Fruit fly (Drosophila melanogaster) whole organism, embryonic: ENCODE results near the gene CG13894.
A peak's percentile ranks its signal among the peaks of the same experiment; 100 is the strongest.

Source experiments
- Atf-2 ChIP-seq: fragments of 200-800 bp; sonication (Bioruptor generic); optimal IDR thresholded peaks from 2 replicates; lab custom pipeline; 2016; ENCODE audit warnings: missing biosample characterization, missing genetic modification characterization
- Awh ChIP-seq: fragments of 200-800 bp; sonication (Bioruptor generic); IDR thresholded peaks from 2 replicates; pipeline ENCODE4, ENCODE4 v1.3.6; 2022; ENCODE audit warnings: missing biosample characterization, missing genetic modification characterization
- Bteb2 ChIP-seq: fragments of 200-800 bp; sonication (Bioruptor generic); optimal IDR thresholded peaks from 2 replicates; lab custom pipeline; 2016; ENCODE audit warnings: missing biosample characterization, missing genetic modification characterization
- CG11093 ChIP-seq: fragments of 200-800 bp; sonication (Bioruptor generic); IDR thresholded peaks from 3 replicates; pipeline ENCODE4 v1.3.6; 2022; ENCODE audit warnings: missing biosample characterization, missing genetic modification characterization
- CG11247 ChIP-seq: fragments of 200-800 bp; sonication (Bioruptor generic); IDR thresholded peaks from 2 replicates; pipeline ENCODE4 v1.3.6; 2022; ENCODE audit warnings: missing biosample characterization, missing genetic modification characterization
- CG11456 ChIP-seq: fragments of 200-800 bp; sonication (Bioruptor generic); IDR thresholded peaks from 3 replicates; pipeline ENCODE4 v1.3.6; 2022; ENCODE audit warnings: missing biosample characterization, missing genetic modification characterization
- CG13894 ChIP-seq: fragments of 200-800 bp; sonication (Bioruptor generic); optimal IDR thresholded peaks from 3 replicates; lab custom pipeline; 2018; ENCODE audit warnings: missing biosample characterization, mild to moderate bottlenecking, missing genetic modification characterization, moderate library complexity
- CG15514 ChIP-seq: fragments of 200-800 bp; sonication (Bioruptor generic); optimal IDR thresholded peaks from 3 replicates; lab custom pipeline; 2017; ENCODE audit warnings: missing biosample characterization, missing genetic modification characterization, mild to moderate bottlenecking, moderate library complexity, missing genetic modification reagents
- CG17802 ChIP-seq: fragments of 200-800 bp; sonication (Bioruptor generic); optimal IDR thresholded peaks from 2 replicates; lab custom pipeline; 2018; ENCODE audit warnings: missing biosample characterization, mild to moderate bottlenecking, missing genetic modification characterization, moderate library complexity
- CG3838 ChIP-seq: fragments of 200-800 bp; sonication (Bioruptor generic); optimal IDR thresholded peaks from 3 replicates; lab custom pipeline; 2016; ENCODE audit warnings: missing biosample characterization, missing genetic modification characterization
- CG43689 ChIP-seq: fragments of 200-800 bp; sonication (Bioruptor generic); IDR thresholded peaks from 2 replicates; pipeline ENCODE4 v1.3.6; 2022; ENCODE audit warnings: missing biosample characterization, missing genetic modification characterization
- CG7357 ChIP-seq: fragments of 200-800 bp; sonication (Bioruptor generic); IDR thresholded peaks from 3 replicates; pipeline ENCODE4 v1.3.6; 2022; ENCODE audit warnings: missing biosample characterization, missing genetic modification characterization
- CG7786 ChIP-seq: fragments of 200-800 bp; sonication (Bioruptor generic); optimal IDR thresholded peaks from 2 replicates; lab custom pipeline; 2016; ENCODE audit warnings: missing biosample characterization, missing genetic modification characterization
- CG7839 ChIP-seq: fragments of 200-800 bp; sonication (Bioruptor generic); optimal IDR thresholded peaks from 3 replicates; lab custom pipeline; 2018; ENCODE audit warnings: missing biosample characterization, mild to moderate bottlenecking, missing genetic modification characterization, moderate library complexity
- CG9215 ChIP-seq: fragments of 200-800 bp; sonication (Bioruptor generic); IDR thresholded peaks from 2 replicates; pipeline ENCODE4 v1.3.6; 2022; ENCODE audit warnings: missing biosample characterization, missing genetic modification characterization
- CoRest ChIP-seq: fragments of 200-800 bp; sonication (Bioruptor generic); optimal IDR thresholded peaks from 3 replicates; lab custom pipeline; 2018; ENCODE audit warnings: missing biosample characterization, mild to moderate bottlenecking, missing genetic modification characterization, moderate library complexity
- Dbx ChIP-seq: fragments of 200-800 bp; sonication (Bioruptor generic); IDR thresholded peaks from 3 replicates; pipeline ENCODE4 v1.3.6; 2022; ENCODE audit warnings: missing biosample characterization, missing genetic modification characterization
- Dll ChIP-seq: fragments of 200-800 bp; sonication (Bioruptor generic); IDR thresholded peaks from 4 replicates; pipeline ENCODE4 v1.3.6; 2022; ENCODE audit warnings: missing biosample characterization, missing genetic modification characterization; ENCODE audit not compliant: partially characterized antibody
- Elba2 ChIP-seq: fragments of 200-800 bp; sonication (Bioruptor generic); optimal IDR thresholded peaks from 3 replicates; lab custom pipeline; 2016; ENCODE audit warnings: missing biosample characterization, missing genetic modification characterization
- GATAe ChIP-seq: fragments of 200-800 bp; sonication (Bioruptor generic); conservative IDR thresholded peaks from 2 replicates; pipeline ENCODE4 v1.3.6; 2022; ENCODE audit warnings: missing biosample characterization, missing genetic modification characterization
- H15 ChIP-seq: fragments of 200-800 bp; sonication (Bioruptor generic); IDR thresholded peaks from 3 replicates; pipeline ENCODE4 v1.3.6; 2022; ENCODE audit warnings: missing biosample characterization, missing genetic modification characterization
- Lim3 ChIP-seq: fragments of 200-800 bp; sonication (Bioruptor generic); IDR thresholded peaks from 2 replicates; pipeline ENCODE4 v1.3.6; 2022; ENCODE audit warnings: missing biosample characterization, missing genetic modification characterization
- Lpt ChIP-seq: fragments of >200 bp; optimal IDR thresholded peaks from 2 replicates; lab custom pipeline; 2018; ENCODE audit warnings: missing biosample characterization, missing genetic modification characterization
- Meics ChIP-seq: fragments of 200-800 bp; sonication (Bioruptor generic); optimal IDR thresholded peaks from 2 replicates; lab custom pipeline; 2017; ENCODE audit warnings: missing biosample characterization, mild to moderate bottlenecking, missing genetic modification characterization
- NC2α ChIP-seq: fragments of 200-800 bp; sonication (Bioruptor generic); optimal IDR thresholded peaks from 2 replicates; lab custom pipeline; 2016; ENCODE audit warnings: missing biosample characterization, missing genetic modification characterization
- Nf-YA ChIP-seq: fragments of 200-800 bp; sonication (Bioruptor generic); IDR thresholded peaks from 2 replicates; pipeline ENCODE4 v1.3.6; 2022; ENCODE audit warnings: missing biosample characterization, missing genetic modification characterization
- PHDP ChIP-seq: fragments of 200-800 bp; sonication (Bioruptor generic); optimal IDR thresholded peaks from 3 replicates; lab custom pipeline; 2018; ENCODE audit warnings: missing biosample characterization, mild to moderate bottlenecking, missing genetic modification characterization, moderate library complexity
- TFAM ChIP-seq: fragments of 200-800 bp; sonication (Bioruptor generic); optimal IDR thresholded peaks from 2 replicates; lab custom pipeline; 2017; ENCODE audit warnings: missing biosample characterization, missing genetic modification characterization, inconsistent platforms
- abd-A ChIP-seq: fragments of 200-800 bp; sonication (Bioruptor generic); optimal IDR thresholded peaks from 3 replicates; lab custom pipeline; 2019; ENCODE audit warnings: missing biosample characterization, mild to moderate bottlenecking, missing genetic modification characterization, moderate library complexity
- dmrt11E ChIP-seq: fragments of 200-800 bp; sonication (Bioruptor generic); optimal IDR thresholded peaks from 3 replicates; lab custom pipeline; 2018; ENCODE audit warnings: missing biosample characterization, mild to moderate bottlenecking, missing genetic modification characterization, moderate library complexity
- ems ChIP-seq: fragments of 200-800 bp; sonication (Bioruptor generic); optimal IDR thresholded peaks from 3 replicates; lab custom pipeline; 2016; ENCODE audit warnings: missing biosample characterization, missing genetic modification characterization
- fd96Cb ChIP-seq: fragments of 200-800 bp; sonication (Bioruptor generic); optimal IDR thresholded peaks from 2 replicates; lab custom pipeline; 2018; ENCODE audit warnings: missing biosample characterization, mild to moderate bottlenecking, missing genetic modification characterization, moderate library complexity
- fru ChIP-seq: fragments of >200 bp; optimal IDR thresholded peaks from 2 replicates; lab custom pipeline; 2017
- gcm2 ChIP-seq: fragments of 200-800 bp; sonication (Bioruptor generic); optimal IDR thresholded peaks from 2 replicates; lab custom pipeline; 2016; ENCODE audit warnings: missing biosample characterization, missing genetic modification characterization
- gfzf ChIP-seq: fragments of 200-800 bp; sonication (Bioruptor generic); optimal IDR thresholded peaks from 2 replicates; lab custom pipeline; 2016; ENCODE audit warnings: missing biosample characterization, mild to moderate bottlenecking, missing genetic modification characterization, moderate library complexity
- grau ChIP-seq: fragments of 200-800 bp; optimal IDR thresholded peaks from 3 replicates; lab custom pipeline; 2019; ENCODE audit warnings: missing biosample characterization, mild to moderate bottlenecking, missing genetic modification characterization, moderate library complexity
- gsb-n ChIP-seq: fragments of 200-800 bp; sonication (Bioruptor generic); optimal IDR thresholded peaks from 3 replicates; lab custom pipeline; 2018; ENCODE audit warnings: missing biosample characterization, mild to moderate bottlenecking, missing genetic modification characterization
- hbn ChIP-seq: fragments of 200-800 bp; sonication (Bioruptor generic); IDR thresholded peaks from 2 replicates; pipeline ENCODE4 v1.3.6; 2022; ENCODE audit warnings: missing biosample characterization, missing genetic modification characterization; ENCODE audit not compliant: partially characterized antibody
- her ChIP-seq: fragments of 200-800 bp; sonication (Bioruptor generic); optimal IDR thresholded peaks from 2 replicates; lab custom pipeline; 2016; ENCODE audit warnings: missing biosample characterization, missing genetic modification characterization
- jing ChIP-seq: fragments of 200-800 bp; sonication (Bioruptor generic); optimal IDR thresholded peaks from 2 replicates; lab custom pipeline; 2018; ENCODE audit warnings: missing biosample characterization, mild to moderate bottlenecking, missing genetic modification characterization
- kay ChIP-seq: fragments of 200-800 bp; sonication (Bioruptor generic); optimal IDR thresholded peaks from 2 replicates; lab custom pipeline; 2016; ENCODE audit warnings: missing biosample characterization, missing genetic modification characterization
- mam ChIP-seq: fragments of 200-800 bp; sonication (Bioruptor generic); optimal IDR thresholded peaks from 3 replicates; lab custom pipeline; 2016; ENCODE audit warnings: missing biosample characterization, missing genetic modification characterization
- mirr ChIP-seq: fragments of 200-800 bp; sonication (Bioruptor generic); optimal IDR thresholded peaks from 3 replicates; lab custom pipeline; 2018; ENCODE audit warnings: missing biosample characterization, mild to moderate bottlenecking, missing genetic modification characterization
- nerfin-2 ChIP-seq: fragments of 200-800 bp; sonication (Bioruptor generic); IDR thresholded peaks from 2 replicates; pipeline ENCODE4 v1.3.6; 2022; ENCODE audit warnings: missing biosample characterization, missing genetic modification characterization; ENCODE audit not compliant: partially characterized antibody
- ranshi ChIP-seq: fragments of 200-800 bp; sonication (Bioruptor generic); IDR thresholded peaks from 2 replicates; pipeline ENCODE4 v1.3.6; 2022; ENCODE audit warnings: missing biosample characterization, missing genetic modification characterization
- salm ChIP-seq: fragments of 200-800 bp; sonication (Bioruptor generic); optimal IDR thresholded peaks from 2 replicates; lab custom pipeline; 2018; ENCODE audit warnings: missing biosample characterization, mild to moderate bottlenecking, missing genetic modification characterization
- scrt ChIP-seq: fragments of 200-800 bp; sonication (Bioruptor generic); optimal IDR thresholded peaks from 2 replicates; lab custom pipeline; 2018; ENCODE audit warnings: missing biosample characterization, mild to moderate bottlenecking, missing genetic modification characterization, moderate library complexity
- sna ChIP-seq: fragments of 200-800 bp; sonication (Bioruptor generic); IDR thresholded peaks from 2 replicates; pipeline ENCODE4 v1.3.6; 2022; ENCODE audit warnings: missing biosample characterization, missing genetic modification characterization; ENCODE audit not compliant: partially characterized antibody
- sob ChIP-seq: fragments of 200-800 bp; sonication (Bioruptor generic); IDR thresholded peaks from 2 replicates; pipeline ENCODE4 v1.3.6; 2022; ENCODE audit warnings: missing biosample characterization, missing genetic modification characterization
- tap ChIP-seq: fragments of 200-800 bp; optimal IDR thresholded peaks from 3 replicates; lab custom pipeline; 2019; ENCODE audit warnings: missing biosample characterization, mild to moderate bottlenecking, missing genetic modification characterization, moderate library complexity
- tx ChIP-seq: fragments of 200-800 bp; sonication (Bioruptor generic); optimal IDR thresholded peaks from 2 replicates; lab custom pipeline; 2016; ENCODE audit warnings: missing biosample characterization, missing genetic modification characterization

Gene CG13894

dm6 chr3L:698748-699367, at the start of gene CG13894 (continued):
- TF ChIP-seq sob (GFP tag; lab: Robert Waterston, UW), result peak; percentile 29; the same call in 1 of the 2 replicates
- TF ChIP-seq GATAe, result no peak
- TF ChIP-seq kay, result no peak
- TF ChIP-seq H15 (GFP tag; lab: Robert Waterston, UW), result no peak
- no peak for TF ChIP-seq Lpt
- TF ChIP-seq dmrt11E (tag; lab: Kevin White, UChicago), result no peak
- no peak for TF ChIP-seq Meics
- TF ChIP-seq her, result no peak
- TF ChIP-seq Dll (GFP tag; lab: Robert Waterston, UW), result 0 out of 4 replicates have a peak, but pooled peaks have one; percentile 38
- TF ChIP-seq Atf-2, result no peak
- TF ChIP-seq CG11456 (GFP tag; lab: Robert Waterston, UW), result no peak
- no peak for TF ChIP-seq CG7839 (tag; lab: Kevin White, UChicago)
- no peak for TF ChIP-seq CG11247 (GFP tag; lab: Robert Waterston, UW)
- TF ChIP-seq ems (GFP tag; lab: Kevin White, UChicago), result no peak
- TF ChIP-seq grau, result no peak
- no peak for TF ChIP-seq CG7786 (GFP tag; lab: Kevin White, UChicago)
- TF ChIP-seq hbn (GFP tag; lab: Robert Waterston, UW), result no peak
- TF ChIP-seq gcm2 (GFP tag; lab: Kevin White, UChicago), result no peak
- no peak for TF ChIP-seq mam
- TF ChIP-seq mirr (GFP tag; lab: Kevin White, UChicago), result no peak
- TF ChIP-seq CG9215 (GFP tag; lab: Robert Waterston, UW), result no peak
- no peak for TF ChIP-seq tap (tag; lab: Kevin White, UChicago)
- TF ChIP-seq CG43689 (GFP tag; lab: Robert Waterston, UW), result no peak
- no peak for TF ChIP-seq ranshi (GFP tag; lab: Robert Waterston, UW)
- TF ChIP-seq Elba2 (GFP tag; lab: Kevin White, UChicago), result no peak
- no peak for TF ChIP-seq CoRest (tag; lab: Kevin White, UChicago)
- TF ChIP-seq scrt (GFP tag; lab: Kevin White, UChicago), result no peak
- peak; percentile 56 for TF ChIP-seq CG15514 (GFP tag; lab: Kevin White, UChicago)
- no peak for TF ChIP-seq Nf-YA (GFP tag; lab: Robert Waterston, UW)
- TF ChIP-seq TFAM (GFP tag; lab: Kevin White, UChicago), result no peak
- peak; percentile 66 for TF ChIP-seq abd-A (tag; lab: Kevin White, UChicago)
- TF ChIP-seq salm (tag; lab: Kevin White, UChicago), result no peak
- peak; percentile 12 for TF ChIP-seq CG3838
- no peak for TF ChIP-seq Dbx
- no peak for TF ChIP-seq gsb-n
- TF ChIP-seq Lim3 (GFP tag; lab: Robert Waterston, UW), result no peak
- TF ChIP-seq tx, result no peak
- no peak for TF ChIP-seq CG11093 (GFP tag; lab: Robert Waterston, UW)
- no peak for TF ChIP-seq CG7357 (GFP tag; lab: Robert Waterston, UW)
- no peak for TF ChIP-seq fru (lab: Kevin White, UChicago)
- TF ChIP-seq NC2α (GFP tag; lab: Kevin White, UChicago), result no peak
- peak; percentile 53; the same call in 1 of the 2 replicates for TF ChIP-seq Awh
- no peak for TF ChIP-seq gfzf (GFP tag; lab: Kevin White, UChicago)
- peak; percentile 37 for TF ChIP-seq Bteb2
- TF ChIP-seq nerfin-2, result no peak
- no peak for TF ChIP-seq CG17802 (tag; lab: Kevin White, UChicago)
- no peak; the same call in 1 of the 2 replicates for TF ChIP-seq sna (GFP tag; lab: Robert Waterston, UW)
- TF ChIP-seq fd96Cb, result no peak
- TF ChIP-seq jing (GFP tag; lab: Kevin White, UChicago), result no peak
- peak; percentile 100 for TF ChIP-seq CG13894 (tag; lab: Kevin White, UChicago)
- peak; percentile 19 for TF ChIP-seq PHDP (tag; lab: Kevin White, UChicago)
